Fruit fly (Drosophila melanogaster): Measurements from ENCODE around the gene fzr.

Gene fzr

dm6 chrX:4664107-4664506 is 15.2 kb downstream of the fzr start:
- TF ChIP-seq nom (GFP tag; optimal IDR thresholded peaks at IDR 0.05) = peak; percentile 69
- peak; percentile 47 for TF ChIP-seq sqz (GFP tag; optimal IDR thresholded peaks at IDR 0.05)
- no peak for TF ChIP-seq CG9215 (GFP tag; IDR thresholded peaks at IDR 0.05)

DNA sequence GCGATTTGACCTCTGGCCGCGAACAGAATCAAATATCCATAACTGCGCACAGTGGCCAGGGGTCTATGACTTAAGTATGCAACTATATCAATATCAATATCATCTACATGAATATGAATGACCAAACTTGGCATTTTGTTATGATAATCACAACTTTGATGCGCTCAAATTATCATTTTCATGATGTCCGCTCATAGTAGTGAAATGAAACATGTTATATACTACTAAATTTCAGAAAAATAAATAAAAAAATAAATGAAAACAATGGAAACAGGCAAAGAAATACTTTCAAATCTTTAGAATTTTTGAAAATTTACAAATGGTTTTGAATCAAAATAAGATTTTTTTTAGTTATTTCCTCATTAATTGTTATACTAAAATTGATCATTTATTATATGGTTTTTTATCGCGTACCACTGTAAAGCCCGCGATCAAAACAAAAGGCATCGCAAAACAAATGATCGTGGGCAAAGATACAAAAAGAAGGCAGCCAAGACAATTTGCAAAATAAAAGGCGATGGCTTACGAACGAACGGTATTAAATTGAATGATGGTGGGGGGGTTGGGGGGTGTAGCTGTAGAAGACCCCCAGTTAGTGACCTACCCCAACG is 18.6 kb downstream of the fzr start:
- TF ChIP-seq CG14050 (GFP tag; IDR thresholded peaks at IDR 0.05) = no peak
- TF ChIP-seq chif (GFP tag; optimal IDR thresholded peaks at IDR 0.05) = no peak

- TF ChIP-seq psq (GFP tag; optimal IDR thresholded peaks at IDR 0.05) (no peak), ci (GFP tag; IDR thresholded peaks at IDR 0.05) (no peak), B-H2 (GFP tag; optimal IDR thresholded peaks at IDR 0.05) (no peak), CG9817 (tag; optimal IDR thresholded peaks at IDR 0.05) (no peak), NC2α (GFP tag; optimal IDR thresholded peaks at IDR 0.05) (no peak), CG13287 (GFP tag; IDR thresholded peaks at IDR 0.05; ENCODE audit: partially characterized antibody) (no peak; the same call in 1 of the 2 replicates), CG4707 (GFP tag; optimal IDR thresholded peaks at IDR 0.05) (no peak), D19B (GFP tag; optimal IDR thresholded peaks at IDR 0.05) (no peak), CG34422 (GFP tag; IDR thresholded peaks at IDR 0.05) (no peak), Ravus (GFP tag; IDR thresholded peaks at IDR 0.05) (no peak), CG12219 (GFP tag; optimal IDR thresholded peaks at IDR 0.05) (no peak), ewg (GFP tag; optimal IDR thresholded peaks at IDR 0.05) (no peak), CG5953 (GFP tag; IDR thresholded peaks at IDR 0.05) (no peak), CG2129 (GFP tag; IDR thresholded peaks at IDR 0.05; ENCODE audit: partially characterized antibody) (no peak), CG8765 (GFP tag; IDR thresholded peaks at IDR 0.05) (no peak), ftz-f1 (GFP tag; optimal IDR thresholded peaks at IDR 0.05) (no peak), Ptx1 (GFP tag; IDR thresholded peaks at IDR 0.05) (no peak), cwo (GFP tag; optimal IDR thresholded peaks at IDR 0.05) (no peak), Spps (tag; optimal IDR thresholded peaks at IDR 0.05) (no peak)
Observed at dm6 chrX:4657896-4658295, 21.4 kb downstream of the fzr start.

- TF ChIP-seq CG7786 (GFP tag; optimal IDR thresholded peaks at IDR 0.05) = no peak
- no peak for TF ChIP-seq CG1529 (GFP tag; optimal IDR thresholded peaks at IDR 0.05)
- no peak for TF ChIP-seq CG17912 (GFP tag; optimal IDR thresholded peaks at IDR 0.05)
- no peak for TF ChIP-seq CG14441 (GFP tag; IDR thresholded peaks at IDR 0.05)
- no peak for TF ChIP-seq CG8944 (GFP tag; optimal IDR thresholded peaks at IDR 0.05)
- TF ChIP-seq Optix (GFP tag; IDR thresholded peaks at IDR 0.05) = no peak
- TF ChIP-seq btn (GFP tag; optimal IDR thresholded peaks at IDR 0.05) = no peak
- TF ChIP-seq yki (optimal IDR thresholded peaks at IDR 0.05) = no peak
- no peak for TF ChIP-seq NC2β (GFP tag; optimal IDR thresholded peaks at IDR 0.05)
- TF ChIP-seq nom (GFP tag; optimal IDR thresholded peaks at IDR 0.05) = no peak
- no peak for TF ChIP-seq CG16863 (GFP tag; optimal IDR thresholded peaks at IDR 0.05)
- TF ChIP-seq Sox100B (GFP tag; optimal IDR thresholded peaks at IDR 0.05) = no peak
- no peak for TF ChIP-seq CG12769 (tag; optimal IDR thresholded peaks at IDR 0.05)
- TF ChIP-seq unc-4 (GFP tag; IDR thresholded peaks at IDR 0.05; ENCODE audit: partially characterized antibody) = no peak
Observed at dm6 chrX:4654397-4654796, 24.9 kb downstream of the fzr start, which contains the start of gene CG15473. Gene CG15473 (minus strand): TSS chrX:4654497.
